Fruit fly (Drosophila melanogaster) whole organism, adult: ENCODE data around the gene nmo.
A peak's percentile ranks its signal among the peaks of the same experiment; 100 is the strongest.

ENCODE experiments used
- CG11617 ChIP-seq: fragments of 200-800 bp; sonication (Bioruptor generic); optimal IDR thresholded peaks from 2 replicates; lab custom pipeline; 2017; ENCODE audit warnings: mild to moderate bottlenecking, missing biosample characterization, missing genetic modification reagents, missing genetic modification characterization
- CG12768 ChIP-seq: fragments of 200-800 bp; sonication (Bioruptor generic); optimal IDR thresholded peaks from 2 replicates; lab custom pipeline; 2017; ENCODE audit warnings: missing biosample characterization, missing genetic modification characterization, mild to moderate bottlenecking, moderate library complexity, missing genetic modification reagents
- CG5204 ChIP-seq: fragments of 200-800 bp; sonication (Bioruptor generic); optimal IDR thresholded peaks from 2 replicates; lab custom pipeline; 2016; ENCODE audit warnings: missing biosample characterization, missing genetic modification characterization
- CG7045 ChIP-seq: fragments of 200-800 bp; sonication (Bioruptor generic); optimal IDR thresholded peaks from 2 replicates; lab custom pipeline; 2017; ENCODE audit warnings: missing biosample characterization, mild to moderate bottlenecking, missing genetic modification characterization
- Crg-1 ChIP-seq: fragments of 200-800 bp; sonication (Bioruptor generic); optimal IDR thresholded peaks from 2 replicates; lab custom pipeline; 2016; ENCODE audit warnings: missing biosample characterization, missing genetic modification characterization
- Hr96 ChIP-seq: fragments of 200-800 bp; sonication (Bioruptor generic); optimal IDR thresholded peaks from 2 replicates; lab custom pipeline; 2016; ENCODE audit warnings: missing biosample characterization, missing genetic modification characterization
- Mnt ChIP-seq: fragments of 200-800 bp; sonication (Bioruptor generic); optimal IDR thresholded peaks from 2 replicates; lab custom pipeline; 2016; ENCODE audit warnings: missing biosample characterization, mild to moderate bottlenecking, missing genetic modification characterization
- bab1 ChIP-seq: fragments of 200-800 bp; sonication (Bioruptor generic); optimal IDR thresholded peaks from 3 replicates; lab custom pipeline; 2019; ENCODE audit warnings: missing biosample characterization, mild to moderate bottlenecking, missing genetic modification characterization, moderate library complexity
- cic ChIP-seq: fragments of 200-800 bp; sonication (Bioruptor generic); optimal IDR thresholded peaks from 2 replicates; lab custom pipeline; 2017; ENCODE audit warnings: missing biosample characterization, mild to moderate bottlenecking, missing genetic modification characterization, moderate library complexity
- kay ChIP-seq: fragments of 200-800 bp; sonication (Bioruptor generic); peaks from one replicate; lab custom pipeline; 2016; ENCODE audit warnings: missing biosample characterization, missing genetic modification characterization, borderline replicate concordance
- ovo ChIP-seq: fragments of 200-800 bp; sonication (Bioruptor generic); optimal IDR thresholded peaks from 2 replicates; lab custom pipeline; 2016; ENCODE audit warnings: missing biosample characterization, missing genetic modification characterization
- pad ChIP-seq: fragments of 200-800 bp; sonication (Bioruptor generic); optimal IDR thresholded peaks from 3 replicates; lab custom pipeline; 2017; ENCODE audit warnings: missing biosample characterization, missing genetic modification characterization, mild to moderate bottlenecking, moderate library complexity, missing genetic modification reagents
- tj ChIP-seq: fragments of 200-800 bp; sonication (Bioruptor generic); optimal IDR thresholded peaks from 3 replicates; lab custom pipeline; 2017; ENCODE audit warnings: missing biosample characterization, mild to moderate bottlenecking, missing genetic modification characterization, moderate library complexity
- toe ChIP-seq: fragments of 200-800 bp; sonication (Bioruptor generic); optimal IDR thresholded peaks from 2 replicates; lab custom pipeline; 2016; ENCODE audit warnings: missing biosample characterization, missing genetic modification characterization

DNA sequence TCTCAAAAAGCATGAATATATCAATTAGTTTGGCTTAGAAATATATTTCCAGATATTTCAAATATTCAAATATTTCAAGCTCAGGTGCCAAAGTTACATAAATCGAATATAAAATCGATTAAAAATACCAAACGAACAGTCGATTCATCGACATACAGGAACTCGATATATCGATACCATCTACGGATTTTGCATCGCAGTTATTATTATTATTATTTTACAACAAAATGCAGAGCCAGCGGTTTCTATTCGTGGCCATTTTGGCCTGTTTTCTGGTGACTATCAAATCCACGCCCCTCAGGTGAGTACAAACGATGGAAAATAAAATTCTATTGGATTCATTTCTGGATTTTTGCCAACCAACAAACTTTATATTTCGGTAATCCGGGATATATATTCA lies 8.4 kb upstream of the nmo start, which contains the start of gene RNaseX25:
- TF ChIP-seq CG12768 (GFP tag; lab: Kevin White, UChicago): no peak
- TF ChIP-seq Hr96 (GFP tag; lab: Kevin White, UChicago): no peak
- no peak for TF ChIP-seq CG7045 (GFP tag; lab: Kevin White, UChicago)
- TF ChIP-seq pad: no peak
- no peak for TF ChIP-seq toe
- TF ChIP-seq ovo (GFP tag; lab: Kevin White, UChicago): no peak
- no peak for TF ChIP-seq Mnt (GFP tag; lab: Kevin White, UChicago)
- TF ChIP-seq bab1: peak; percentile 60
- TF ChIP-seq tj: peak; percentile 93
- TF ChIP-seq kay (GFP tag; lab: Kevin White, UChicago): no peak
- TF ChIP-seq Crg-1 (GFP tag; lab: Kevin White, UChicago): no peak
- TF ChIP-seq CG5204 (GFP tag; lab: Kevin White, UChicago): no peak
- no peak for TF ChIP-seq CG11617 (GFP tag; lab: Kevin White, UChicago)
- no peak for TF ChIP-seq cic (GFP tag; lab: Kevin White, UChicago)
